2 fruit fly cellular contexts compared by ENCODE assay signal in genomic region chrX:17679642-17680571, dm6.
TF ChIP-seq lines count a peak whose summit lies in the region.

No protein-coding gene starts in this region.

TF ChIP-seq in whole organism, embryonic, 481 proteins besides CTCF, POLR2A, EP300 and RAD21 (continued from another document and continues in another):
- TF ChIP-seq Hr51 (GFP tag; optimal IDR thresholded peaks at IDR 0.05; lab: Kevin White, UChicago) (peak in 1 of 2 experiments; percentile 39), Chrac-16 (GFP tag; optimal IDR thresholded peaks at IDR 0.05; lab: Kevin White, UChicago) (no peak), CG5180 (GFP tag; optimal IDR thresholded peaks at IDR 0.05; lab: Kevin White, UChicago) (no peak), sens (GFP tag; lab: Kevin White, UChicago) (peak; percentile 73), crp (GFP tag; optimal IDR thresholded peaks at IDR 0.05; lab: Kevin White, UChicago) (no peak), toy (GFP tag; IDR thresholded peaks at IDR 0.05; lab: Robert Waterston, UW) (no peak), CG2199 (GFP tag; IDR thresholded peaks at IDR 0.05; lab: Robert Waterston, UW) (0 out of 3 replicates have a peak, but pooled peaks have one; percentile 31), CG8478 (optimal IDR thresholded peaks at IDR 0.05; lab: Kevin White, UChicago) (no peak), CG13894 (tag; optimal IDR thresholded peaks at IDR 0.05; lab: Kevin White, UChicago) (no peak), sug (tag; optimal IDR thresholded peaks at IDR 0.05; lab: Kevin White, UChicago) (no peak), CG18599 (GFP tag; optimal IDR thresholded peaks at IDR 0.05; lab: Kevin White, UChicago) (no peak), gsb-n (tag; optimal IDR thresholded peaks at IDR 0.05; lab: Kevin White, UChicago) (no peak), amos (GFP tag; IDR thresholded peaks at IDR 0.05; lab: Robert Waterston, UW; ENCODE audit: partially characterized antibody) (no peak), Adf1 (GFP tag; IDR thresholded peaks at IDR 0.05; lab: Robert Waterston, UW) (no peak), HLHmδ (GFP tag; optimal IDR thresholded peaks at IDR 0.05; lab: Kevin White, UChicago) (no peak), tio (GFP tag; optimal IDR thresholded peaks at IDR 0.05; lab: Kevin White, UChicago) (no peak), tgo (GFP tag; IDR thresholded peaks at IDR 0.05; lab: Robert Waterston, UW) (0 out of 3 replicates have a peak, but pooled peaks have one; percentile 20), CG6854 (GFP tag; optimal IDR thresholded peaks at IDR 0.05; lab: Kevin White, UChicago) (no peak), CG17385 (GFP tag; optimal IDR thresholded peaks at IDR 0.05; lab: Kevin White, UChicago) (peak; percentile 1), crc (GFP tag; optimal IDR thresholded peaks at IDR 0.05; lab: Kevin White, UChicago) (no peak), CG7987 (GFP tag; optimal IDR thresholded peaks at IDR 0.05; lab: Kevin White, UChicago) (no peak), dm (GFP tag; optimal IDR thresholded peaks at IDR 0.05; lab: Kevin White, UChicago) (no peak), Med (GFP tag; lab: Kevin White, UChicago) (no peak), Oli (tag; optimal IDR thresholded peaks at IDR 0.05; lab: Kevin White, UChicago) (peak; percentile 22), scrt (GFP tag; optimal IDR thresholded peaks at IDR 0.05; lab: Kevin White, UChicago) (no peak), CG2678 (tag; optimal IDR thresholded peaks at IDR 0.05; lab: Kevin White, UChicago) (peak; percentile 29), CG3065 (GFP tag; optimal IDR thresholded peaks at IDR 0.05; lab: Kevin White, UChicago) (no peak), sob (GFP tag; IDR thresholded peaks at IDR 0.05; lab: Robert Waterston, UW) (0 out of 2 replicates have a peak, but pooled peaks have one; percentile 15), Lpt (GFP tag; optimal IDR thresholded peaks at IDR 0.05; lab: Kevin White, UChicago) (no peak), CG15073 (GFP tag; optimal IDR thresholded peaks at IDR 0.05; lab: Kevin White, UChicago) (no peak), Stat92E (GFP tag; optimal IDR thresholded peaks at IDR 0.05; lab: Kevin White, UChicago) (no peak), Max (GFP tag; optimal IDR thresholded peaks at IDR 0.05; lab: Kevin White, UChicago) (no peak), CG4328 (GFP tag; optimal IDR thresholded peaks at IDR 0.05; lab: Kevin White, UChicago) (no peak), dmrt99B (tag; optimal IDR thresholded peaks at IDR 0.05; lab: Kevin White, UChicago) (peak; percentile 34), grau (tag; optimal IDR thresholded peaks at IDR 0.05; lab: Kevin White, UChicago) (no peak), CG13424 (tag; optimal IDR thresholded peaks at IDR 0.05; lab: Kevin White, UChicago) (peak; percentile 39), unpg (GFP tag; optimal IDR thresholded peaks at IDR 0.05; lab: Kevin White, UChicago) (peak; percentile 4), NC2β (GFP tag; optimal IDR thresholded peaks at IDR 0.05; lab: Kevin White, UChicago) (no peak), MBD-R2 (GFP tag; IDR thresholded peaks at IDR 0.05; lab: Robert Waterston, UW) (no peak), CG17361 (GFP tag; IDR thresholded peaks at IDR 0.05; lab: Robert Waterston, UW) (0 out of 3 replicates have a peak, but pooled peaks have one; percentile 24), chinmo (GFP tag; IDR thresholded peaks at IDR 0.05; lab: Robert Waterston, UW; ENCODE audit: partially characterized antibody) (peak; percentile 81; the same call in 2 of the 4 replicates), zen (tag; optimal IDR thresholded peaks at IDR 0.05; lab: Kevin White, UChicago) (no peak), CG18262 (tag; optimal IDR thresholded peaks at IDR 0.05; lab: Kevin White, UChicago) (peak; percentile 9), Meics (GFP tag; optimal IDR thresholded peaks at IDR 0.05; lab: Kevin White, UChicago) (peak; percentile 23), otp (GFP tag; IDR thresholded peaks at IDR 0.05; lab: Robert Waterston, UW) (no peak), CG18011 (GFP tag; optimal IDR thresholded peaks at IDR 0.05; lab: Kevin White, UChicago) (no peak), CG6272 (GFP tag; IDR thresholded peaks at IDR 0.05; lab: Robert Waterston, UW) (no peak), CG17912 (GFP tag; optimal IDR thresholded peaks at IDR 0.05; lab: Kevin White, UChicago) (no peak), CG17612 (GFP tag; IDR thresholded peaks at IDR 0.05; lab: Robert Waterston, UW) (no peak), z (GFP tag; IDR thresholded peaks at IDR 0.05; lab: Robert Waterston, UW) (no peak), pan (optimal IDR thresholded peaks at IDR 0.05; lab: Kevin White, UChicago) (no peak), pan (GFP tag; optimal IDR thresholded peaks at IDR 0.05 in 1 of 2, IDR thresholded peaks at IDR 0.05 in 1 of 2) (no peak), trh (GFP tag; optimal IDR thresholded peaks at IDR 0.05; lab: Kevin White, UChicago) (no peak), Sry-δ (GFP tag; optimal IDR thresholded peaks at IDR 0.05; lab: Kevin White, UChicago) (no peak), HLH4C (GFP tag; IDR thresholded peaks at IDR 0.05; lab: Robert Waterston, UW; ENCODE audit: partially characterized antibody) (no peak), crol (GFP tag; IDR thresholded peaks at IDR 0.05; lab: Robert Waterston, UW) (no peak), Deaf1 (tag; optimal IDR thresholded peaks at IDR 0.05; lab: Kevin White, UChicago) (peak; percentile 65), ttk (GFP tag; IDR thresholded peaks at IDR 0.05; lab: Robert Waterston, UW) (no peak), nau (GFP tag; optimal IDR thresholded peaks at IDR 0.05; lab: Kevin White, UChicago) (no peak), CG8924 (tag; optimal IDR thresholded peaks at IDR 0.05; lab: Kevin White, UChicago) (no peak), tx (GFP tag; optimal IDR thresholded peaks at IDR 0.05; lab: Kevin White, UChicago) (no peak), fd64A (GFP tag; optimal IDR thresholded peaks at IDR 0.05; lab: Kevin White, UChicago) (no peak), jumu (GFP tag; optimal IDR thresholded peaks at IDR 0.05; lab: Kevin White, UChicago) (no peak), CG7839 (tag; optimal IDR thresholded peaks at IDR 0.05; lab: Kevin White, UChicago) (peak; percentile 24), E2f1 (GFP tag; IDR thresholded peaks at IDR 0.05; lab: Robert Waterston, UW) (no peak), pb (GFP tag; optimal IDR thresholded peaks at IDR 0.05; lab: Kevin White, UChicago) (no peak), CG2712 (tag; optimal IDR thresholded peaks at IDR 0.05; lab: Kevin White, UChicago) (peak; percentile 5), Spps (tag; optimal IDR thresholded peaks at IDR 0.05; lab: Kevin White, UChicago) (no peak), CG11247 (GFP tag; IDR thresholded peaks at IDR 0.05; lab: Robert Waterston, UW) (no peak)

TF ChIP-seq in whole organism, prepupa, 60 proteins besides CTCF, POLR2A, EP300 and RAD21 (continued from another document):
- TF ChIP-seq spab (GFP tag; optimal IDR thresholded peaks at IDR 0.05; lab: Kevin White, UChicago): peak; percentile 50
- peak; percentile 59 for TF ChIP-seq CG6808 (GFP tag; optimal IDR thresholded peaks at IDR 0.05; lab: Kevin White, UChicago)
- no peak for TF ChIP-seq CG6854 (GFP tag; optimal IDR thresholded peaks at IDR 0.05; lab: Kevin White, UChicago)
- TF ChIP-seq Hr4 (GFP tag; optimal IDR thresholded peaks at IDR 0.05; lab: Kevin White, UChicago): peak; percentile 25
- TF ChIP-seq pdm3 (GFP tag; optimal IDR thresholded peaks at IDR 0.05; lab: Kevin White, UChicago): peak; percentile 53
- TF ChIP-seq Blimp-1 (GFP tag; optimal IDR thresholded peaks at IDR 0.05; lab: Kevin White, UChicago): peak; percentile 39
- no peak for TF ChIP-seq Eip75B (GFP tag; optimal IDR thresholded peaks at IDR 0.05; lab: Kevin White, UChicago)
- peak; percentile 56 for TF ChIP-seq achi (GFP tag; optimal IDR thresholded peaks at IDR 0.05; lab: Kevin White, UChicago)
- TF ChIP-seq Sox15 (GFP tag; optimal IDR thresholded peaks at IDR 0.05; lab: Kevin White, UChicago): peak; percentile 5
- no peak for TF ChIP-seq dac (GFP tag; optimal IDR thresholded peaks at IDR 0.05; lab: Kevin White, UChicago)
- peak; percentile 14 for TF ChIP-seq Lpt (GFP tag; optimal IDR thresholded peaks at IDR 0.05; lab: Kevin White, UChicago)
- TF ChIP-seq net (GFP tag; optimal IDR thresholded peaks at IDR 0.05; lab: Kevin White, UChicago): peak; percentile 21
- no peak for TF ChIP-seq Eip93F (GFP tag; optimal IDR thresholded peaks at IDR 0.05; lab: Kevin White, UChicago)
- TF ChIP-seq CG10631 (GFP tag; optimal IDR thresholded peaks at IDR 0.05; lab: Kevin White, UChicago): peak; percentile 47
- TF ChIP-seq CG4318 (GFP tag; optimal IDR thresholded peaks at IDR 0.05; lab: Kevin White, UChicago): peak; percentile 39
- TF ChIP-seq CG6276 (GFP tag; optimal IDR thresholded peaks at IDR 0.05; lab: Kevin White, UChicago): peak; percentile 64
- TF ChIP-seq Sox102F (GFP tag; optimal IDR thresholded peaks at IDR 0.05; lab: Kevin White, UChicago): no peak
- peak; percentile 51 for TF ChIP-seq acj6 (GFP tag; optimal IDR thresholded peaks at IDR 0.05; lab: Kevin White, UChicago)
- peak; percentile 26 for TF ChIP-seq CG6792 (GFP tag; optimal IDR thresholded peaks at IDR 0.05; lab: Kevin White, UChicago)
- TF ChIP-seq vri (GFP tag; optimal IDR thresholded peaks at IDR 0.05; lab: Kevin White, UChicago): no peak
- peak in 1 of 2 experiments; percentile 34 for TF ChIP-seq salr (GFP tag; optimal IDR thresholded peaks at IDR 0.05; lab: Kevin White, UChicago)
- TF ChIP-seq cyc (GFP tag; optimal IDR thresholded peaks at IDR 0.05; lab: Kevin White, UChicago): no peak
- TF ChIP-seq CG34406 (GFP tag; optimal IDR thresholded peaks at IDR 0.05; lab: Kevin White, UChicago): peak; percentile 55
- no peak for TF ChIP-seq Ets21C (GFP tag; optimal IDR thresholded peaks at IDR 0.05; lab: Kevin White, UChicago)
- TF ChIP-seq fd85E (GFP tag; optimal IDR thresholded peaks at IDR 0.05; lab: Kevin White, UChicago): no peak
- peak; percentile 43 to 63 for TF ChIP-seq ss (GFP tag; optimal IDR thresholded peaks at IDR 0.05; lab: Kevin White, UChicago)
- no peak for TF ChIP-seq Hr38 (GFP tag; optimal IDR thresholded peaks at IDR 0.05; lab: Kevin White, UChicago)
- 0 out of 2 replicates have a peak, but pooled peaks have one; percentile 37 for TF ChIP-seq CG15336 (GFP tag; IDR thresholded peaks at IDR 0.05; lab: Robert Waterston, UW)
- no peak for TF ChIP-seq CG1621 (tag; optimal IDR thresholded peaks at IDR 0.05; lab: Kevin White, UChicago)
- TF ChIP-seq CG8319 (GFP tag; optimal IDR thresholded peaks at IDR 0.05; lab: Kevin White, UChicago): peak; percentile 9
- peak; percentile 76 for TF ChIP-seq CG32006 (GFP tag; optimal IDR thresholded peaks at IDR 0.05; lab: Kevin White, UChicago)
- TF ChIP-seq topi (GFP tag; optimal IDR thresholded peaks at IDR 0.05; lab: Kevin White, UChicago): peak; percentile 18
- no peak for TF ChIP-seq CG11294 (GFP tag; IDR thresholded peaks at IDR 0.05; lab: Robert Waterston, UW)
- peak; percentile 56 for TF ChIP-seq Ets96B (tag; optimal IDR thresholded peaks at IDR 0.05; lab: Kevin White, UChicago)
- TF ChIP-seq fd59A (GFP tag; optimal IDR thresholded peaks at IDR 0.05; lab: Kevin White, UChicago): peak; percentile 29
- TF ChIP-seq CG8119 (GFP tag; IDR thresholded peaks at IDR 0.05; lab: Robert Waterston, UW): peak; percentile 25; the same call in 1 of the 3 replicates
- TF ChIP-seq esn (GFP tag; optimal IDR thresholded peaks at IDR 0.05; lab: Kevin White, UChicago): peak; percentile 64
